Worm (Caenorhabditis elegans) whole organism, late embryonic: Measurements from ENCODE around the gene nex-1.
A peak's percentile ranks its signal among the peaks of the same experiment; 100 is the strongest.

ENCODE experiments used
- C38D4.7 ChIP-seq: fragments of 200-800 bp; sonication (Bioruptor generic); optimal IDR thresholded peaks from 2 replicates; lab custom pipeline; 2018; ENCODE audit warnings: mild to moderate bottlenecking, missing genetic modification characterization, moderate library complexity, missing compliant biosample characterization
- F13H6.1 ChIP-seq: sonication (generic microtip); optimal IDR thresholded peaks from 2 replicates; lab custom pipeline; 2016; ENCODE audit warnings: missing genetic modification characterization, missing compliant biosample characterization
- K02D7.2 ChIP-seq: sonication (generic microtip); optimal IDR thresholded peaks from 2 replicates; lab custom pipeline; 2017; ENCODE audit warnings: mild to moderate bottlenecking, missing genetic modification characterization, missing compliant biosample characterization
- T23F11.4 ChIP-seq: fragments of 200-800 bp; sonication (Bioruptor generic); optimal IDR thresholded peaks from 2 replicates; lab custom pipeline; 2018; ENCODE audit warnings: mild to moderate bottlenecking, missing genetic modification characterization, missing compliant biosample characterization
- Y22D7AL.16 ChIP-seq: sonication (generic microtip); optimal IDR thresholded peaks from 2 replicates; lab custom pipeline; 2016; ENCODE audit warnings: missing genetic modification characterization, missing compliant biosample characterization
- ahr-1 ChIP-seq: sonication (generic microtip); optimal IDR thresholded peaks from 2 replicates; lab custom pipeline; 2016; ENCODE audit warnings: missing genetic modification characterization, missing compliant biosample characterization
- ceh-14 ChIP-seq: sonication (generic microtip); optimal IDR thresholded peaks from 2 replicates; lab custom pipeline; 2016; ENCODE audit warnings: missing genotype, missing genetic modification characterization, missing compliant biosample characterization
- ceh-18 ChIP-seq: sonication (generic microtip); optimal IDR thresholded peaks from 2 replicates; lab custom pipeline; 2016; ENCODE audit warnings: missing genetic modification characterization, missing compliant biosample characterization
- ceh-19 ChIP-seq: fragments of 200-800 bp; sonication (Bioruptor generic); optimal IDR thresholded peaks from 2 replicates; lab custom pipeline; 2018; ENCODE audit warnings: mild to moderate bottlenecking, missing genetic modification characterization, missing compliant biosample characterization
- ceh-2 ChIP-seq: sonication (generic microtip); optimal IDR thresholded peaks from 2 replicates; lab custom pipeline; 2016; ENCODE audit warnings: missing genotype, missing genetic modification characterization, missing compliant biosample characterization
- ceh-31 ChIP-seq: sonication (generic microtip); optimal IDR thresholded peaks from 2 replicates; lab custom pipeline; 2016; ENCODE audit warnings: missing genetic modification characterization, missing compliant biosample characterization
- ceh-34 ChIP-seq: sonication (generic microtip); optimal IDR thresholded peaks from 2 replicates; lab custom pipeline; 2016; ENCODE audit warnings: mild to moderate bottlenecking, missing genetic modification characterization, missing compliant biosample characterization
- ceh-6 ChIP-seq: fragments of 200-800 bp; sonication (Bioruptor generic); optimal IDR thresholded peaks from 2 replicates; lab custom pipeline; 2018; ENCODE audit warnings: mild to moderate bottlenecking, missing genetic modification characterization, missing compliant biosample characterization
- che-1 ChIP-seq: sonication (generic microtip); optimal IDR thresholded peaks from 2 replicates; lab custom pipeline; 2016; ENCODE audit warnings: mild to moderate bottlenecking, missing genetic modification characterization, missing compliant biosample characterization
- dmd-4 ChIP-seq: sonication (generic microtip); optimal IDR thresholded peaks from 2 replicates; lab custom pipeline; 2016; ENCODE audit warnings: borderline replicate concordance, missing genetic modification characterization, missing compliant biosample characterization
- dve-1 ChIP-seq: sonication (generic microtip); optimal IDR thresholded peaks from 2 replicates; lab custom pipeline; 2017; ENCODE audit warnings: antibody characterized with exemption, mild to moderate bottlenecking, missing genetic modification characterization, missing compliant biosample characterization
- elt-2 ChIP-seq: sonication (generic microtip); optimal IDR thresholded peaks from 2 replicates; lab custom pipeline; 2016; ENCODE audit warnings: missing genetic modification reagents, missing genetic modification characterization, missing compliant biosample characterization
- ets-4 ChIP-seq: sonication (generic microtip); optimal IDR thresholded peaks from 2 replicates; lab custom pipeline; 2016; ENCODE audit warnings: missing genetic modification characterization, missing compliant biosample characterization
- eyg-1 ChIP-seq: sonication (generic microtip); optimal IDR thresholded peaks from 2 replicates; lab custom pipeline; 2016; ENCODE audit warnings: missing genotype, missing genetic modification characterization, missing compliant biosample characterization
- fkh-6 ChIP-seq: sonication (generic microtip); optimal IDR thresholded peaks from 2 replicates; lab custom pipeline; 2016; ENCODE audit warnings: missing genetic modification characterization, missing compliant biosample characterization
- gmeb-2 ChIP-seq: sonication (generic microtip); optimal IDR thresholded peaks from 2 replicates; lab custom pipeline; 2016; ENCODE audit warnings: missing genetic modification characterization, inconsistent platforms, missing compliant biosample characterization
- hlh-13 ChIP-seq: fragments of 200-800 bp; sonication (Bioruptor generic); optimal IDR thresholded peaks from 2 replicates; lab custom pipeline; 2018; ENCODE audit warnings: mild to moderate bottlenecking, missing genetic modification characterization, missing compliant biosample characterization
- hlh-15 ChIP-seq: sonication (generic microtip); optimal IDR thresholded peaks from 2 replicates; lab custom pipeline; 2016; ENCODE audit warnings: missing genetic modification characterization, missing compliant biosample characterization
- hlh-30 ChIP-seq: sonication (generic microtip); optimal IDR thresholded peaks from 2 replicates; lab custom pipeline; 2017; ENCODE audit warnings: antibody characterized with exemption, missing genetic modification characterization, missing compliant biosample characterization; ENCODE audit not compliant: insufficient read depth
- lim-6 ChIP-seq: sonication (generic microtip); optimal IDR thresholded peaks from 2 replicates; lab custom pipeline; 2016; ENCODE audit warnings: missing genetic modification characterization, missing compliant biosample characterization
- lin-11 ChIP-seq: fragments of 200-800 bp; sonication (Bioruptor generic); optimal IDR thresholded peaks from 2 replicates; lab custom pipeline; 2018; ENCODE audit warnings: mild to moderate bottlenecking, missing genetic modification characterization, missing compliant biosample characterization
- nfya-1 ChIP-seq: sonication (generic microtip); optimal IDR thresholded peaks from 2 replicates; lab custom pipeline; 2017; ENCODE audit warnings: missing genetic modification characterization, mild to moderate bottlenecking, missing compliant biosample characterization, antibody characterized with exemption, moderate library complexity
- nhr-232 ChIP-seq: sonication (generic microtip); optimal IDR thresholded peaks from 2 replicates; lab custom pipeline; 2016; ENCODE audit warnings: missing genetic modification characterization, missing compliant biosample characterization
- pat-9 ChIP-seq: fragments of 200-800 bp; sonication (Bioruptor generic); optimal IDR thresholded peaks from 2 replicates; lab custom pipeline; 2018; ENCODE audit warnings: mild to moderate bottlenecking, missing genetic modification characterization, moderate library complexity, missing compliant biosample characterization
- pha-2 ChIP-seq: sonication (generic microtip); optimal IDR thresholded peaks from 2 replicates; lab custom pipeline; 2017; ENCODE audit warnings: mild to moderate bottlenecking, missing genetic modification characterization, missing compliant biosample characterization
- ref-2 ChIP-seq: sonication (generic microtip); optimal IDR thresholded peaks from 2 replicates; lab custom pipeline; 2016; ENCODE audit warnings: missing genetic modification characterization, missing compliant biosample characterization
- rnt-1 ChIP-seq: sonication (generic microtip); optimal IDR thresholded peaks from 2 replicates; lab custom pipeline; 2016; ENCODE audit warnings: missing genetic modification characterization, missing compliant biosample characterization
- sdc-2 ChIP-seq: sonication (generic microtip); optimal IDR thresholded peaks from 2 replicates; lab custom pipeline; 2016; ENCODE audit warnings: missing genotype, missing genetic modification characterization, missing compliant biosample characterization
- sox-2 ChIP-seq: fragments of 200-800 bp; sonication (Bioruptor generic); IDR thresholded peaks from 2 replicates; pipeline ENCODE4 v1.3.6; 2022; ENCODE audit warnings: missing genetic modification reagents, missing genetic modification characterization, missing compliant biosample characterization
- sox-4 ChIP-seq: sonication (generic microtip); optimal IDR thresholded peaks from 2 replicates; lab custom pipeline; 2017; ENCODE audit warnings: mild to moderate bottlenecking, missing genetic modification characterization, inconsistent platforms, missing compliant biosample characterization
- syd-9 ChIP-seq: sonication (generic microtip); optimal IDR thresholded peaks from 2 replicates; lab custom pipeline; 2016; ENCODE audit warnings: mild to moderate bottlenecking, missing genetic modification characterization, moderate library complexity, missing compliant biosample characterization
- ttx-3 ChIP-seq: sonication (generic microtip); optimal IDR thresholded peaks from 2 replicates; lab custom pipeline; 2016; ENCODE audit warnings: missing genetic modification reagents, missing genetic modification characterization, missing compliant biosample characterization
- unc-3 ChIP-seq, 2 experiments: fragments of 200-800 bp in 1 of 2; sonication (Bioruptor generic) in 1 of 2; sonication (generic microtip) in 1 of 2; conservative IDR thresholded peaks in 1 of 2; optimal IDR thresholded peaks in 1 of 2; 2 replicates each; pipeline versions ENCODE4 v1.3.6 to Lab custom; 2016 to 2022; ENCODE audit warnings: missing compliant biosample characterization in 2 of 2, missing genetic modification characterization in 2 of 2, missing genetic modification reagents in 1 of 2
- unc-55 ChIP-seq: sonication (generic microtip); optimal IDR thresholded peaks from 2 replicates; lab custom pipeline; 2017; ENCODE audit warnings: missing biosample characterization, missing genetic modification reagents, missing genetic modification characterization
- unc-86 ChIP-seq: sonication (generic microtip); optimal IDR thresholded peaks from 2 replicates; lab custom pipeline; 2016; ENCODE audit warnings: missing genetic modification characterization, missing compliant biosample characterization
- zip-5 ChIP-seq: sonication (generic microtip); optimal IDR thresholded peaks from 2 replicates; lab custom pipeline; 2016; ENCODE audit warnings: missing genetic modification characterization, missing compliant biosample characterization
- ztf-16 ChIP-seq: sonication (generic microtip); optimal IDR thresholded peaks from 2 replicates; lab custom pipeline; 2017; ENCODE audit warnings: missing genetic modification characterization, missing compliant biosample characterization

The nex-1 gene

DNA sequence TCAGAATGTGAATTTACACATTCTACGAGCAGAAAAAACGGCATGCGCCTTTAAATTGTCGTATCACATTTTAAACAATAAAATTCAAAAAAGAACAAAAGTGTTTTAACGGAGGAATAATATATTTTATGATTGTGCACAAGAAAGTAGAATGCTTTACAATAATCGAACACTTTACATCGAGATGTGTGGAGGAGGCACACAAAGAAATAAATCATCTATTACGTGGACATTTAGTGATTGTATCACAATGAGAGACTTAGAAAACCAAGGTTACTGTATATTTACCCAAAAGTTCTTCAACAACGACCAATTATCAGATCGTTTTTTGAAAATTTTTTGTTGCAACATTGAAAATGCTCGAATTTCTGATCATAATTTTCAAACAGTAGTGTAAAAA lies 15.2 kb upstream of the nex-1 start:
- TF ChIP-seq T23F11.4 (GFP tag; lab: Kevin White, UChicago) = no peak
- TF ChIP-seq unc-55 (GFP tag; lab: Kevin White, UChicago) = peak; percentile 12

DNA sequence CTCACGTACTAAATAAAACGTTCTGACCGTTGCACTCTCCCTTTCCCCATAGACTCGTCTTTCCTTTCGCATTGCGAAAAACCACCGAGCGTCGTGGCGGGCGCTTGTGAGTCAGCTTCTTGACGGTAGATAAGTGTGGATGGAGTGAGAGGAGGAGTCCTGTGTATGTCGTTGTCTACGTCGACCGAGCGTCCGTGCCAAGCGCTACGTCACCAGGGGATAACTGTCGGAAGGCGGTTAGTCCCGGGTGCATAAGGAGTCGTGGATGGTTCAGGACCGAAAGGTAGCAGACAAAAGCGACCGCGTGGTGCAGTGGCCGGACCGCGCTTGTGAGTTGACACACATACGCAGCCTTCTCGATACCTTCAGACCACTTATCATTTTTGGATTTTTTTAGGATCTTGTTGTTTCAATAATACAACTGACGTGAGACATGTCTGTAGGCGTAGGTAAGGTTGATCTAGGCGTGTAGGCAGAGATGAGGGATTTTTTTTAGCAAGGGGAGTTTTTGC lies 14.2 kb upstream of the nex-1 start:
- TF ChIP-seq ahr-1 (tag; lab: Kevin White, UChicago) (peak; percentile 20), sox-4 (tag; lab: Kevin White, UChicago) (peak; percentile 63), C38D4.7 (GFP tag; lab: Kevin White, UChicago) (peak; percentile 64), gmeb-2 (tag; lab: Kevin White, UChicago) (peak; percentile 43), rnt-1 (tag; lab: Kevin White, UChicago) (peak; percentile 25), Y22D7AL.16 (peak; percentile 65), zip-5 (tag; lab: Kevin White, UChicago) (peak; percentile 4), elt-2 (tag; lab: Kevin White, UChicago) (peak; percentile 74), ceh-2 (tag; lab: Kevin White, UChicago) (peak; percentile 62), dmd-4 (tag; lab: Kevin White, UChicago) (peak; percentile 72), lim-6 (tag; lab: Kevin White, UChicago) (peak; percentile 33), ets-4 (tag; lab: Kevin White, UChicago) (peak; percentile 68), T23F11.4 (GFP tag; lab: Kevin White, UChicago) (peak; percentile 30), ceh-18 (tag; lab: Kevin White, UChicago) (peak; percentile 73), unc-86 (tag; lab: Kevin White, UChicago) (peak; percentile 45), sox-2 (GFP tag; lab: Robert Waterston, UW) (peak; percentile 17; the same call in 1 of the 2 replicates), ceh-6 (GFP tag; lab: Kevin White, UChicago) (peak; percentile 66), fkh-6 (peak; percentile 62), ztf-16 (tag; lab: Kevin White, UChicago) (peak; percentile 10), ceh-14 (tag; lab: Kevin White, UChicago) (peak; percentile 41), syd-9 (tag; lab: Kevin White, UChicago) (peak; percentile 72), hlh-13 (GFP tag; lab: Kevin White, UChicago) (peak; percentile 25), hlh-30 (tag; lab: Kevin White, UChicago) (peak; percentile 42), ceh-31 (tag; lab: Kevin White, UChicago) (peak; percentile 54), sdc-2 (tag; lab: Kevin White, UChicago) (peak; percentile 49), eyg-1 (tag; lab: Kevin White, UChicago) (peak; percentile 46), F13H6.1 (tag; lab: Kevin White, UChicago) (peak; percentile 23), pha-2 (tag; lab: Kevin White, UChicago) (peak; percentile 70), ref-2 (tag; lab: Kevin White, UChicago) (peak; percentile 83), nfya-1 (tag; lab: Kevin White, UChicago) (peak; percentile 1), pat-9 (tag; lab: Kevin White, UChicago) (peak; percentile 43), K02D7.2 (tag; lab: Kevin White, UChicago) (peak; percentile 52), ceh-19 (GFP tag; lab: Kevin White, UChicago) (peak; percentile 82), unc-3 (GFP tag; conservative IDR thresholded peaks at IDR 0.05; lab: Robert Waterston, UW) (peak; percentile 61; the same call in 1 of the 2 replicates), unc-3 (tag; optimal IDR thresholded peaks at IDR 0.05; lab: Kevin White, UChicago) (peak; percentile 48), hlh-15 (tag; lab: Kevin White, UChicago) (peak; percentile 60), dve-1 (tag; lab: Kevin White, UChicago) (peak; percentile 25), ceh-34 (peak; percentile 73), lin-11 (tag; lab: Kevin White, UChicago) (peak; percentile 63), nhr-232 (tag; lab: Kevin White, UChicago) (peak; percentile 65), ttx-3 (tag; lab: Kevin White, UChicago) (peak; percentile 3), che-1 (tag; lab: Kevin White, UChicago) (peak; percentile 69)
